Worm (Caenorhabditis elegans) whole organism, L4/young adult: Measurements from ENCODE around the gene str-240.

Experiments used
- W03F9.2 ChIP-seq: fragments of 150-350 bp; optimal IDR thresholded peaks from 2 replicates; lab custom pipeline; 2014; ENCODE audit warnings: missing biosample characterization, missing genetic modification characterization
- dao-5 ChIP-seq: sonication (generic microtip); optimal IDR thresholded peaks from 2 replicates; lab custom pipeline; 2016; ENCODE audit warnings: missing genotype, missing genetic modification characterization, moderate library complexity, missing compliant biosample characterization
- him-1 ChIP-seq: sonication (generic microtip); optimal IDR thresholded peaks from 2 replicates; lab custom pipeline; 2016; ENCODE audit warnings: missing genotype, missing genetic modification reagents, missing genetic modification characterization, missing compliant biosample characterization

DNA sequence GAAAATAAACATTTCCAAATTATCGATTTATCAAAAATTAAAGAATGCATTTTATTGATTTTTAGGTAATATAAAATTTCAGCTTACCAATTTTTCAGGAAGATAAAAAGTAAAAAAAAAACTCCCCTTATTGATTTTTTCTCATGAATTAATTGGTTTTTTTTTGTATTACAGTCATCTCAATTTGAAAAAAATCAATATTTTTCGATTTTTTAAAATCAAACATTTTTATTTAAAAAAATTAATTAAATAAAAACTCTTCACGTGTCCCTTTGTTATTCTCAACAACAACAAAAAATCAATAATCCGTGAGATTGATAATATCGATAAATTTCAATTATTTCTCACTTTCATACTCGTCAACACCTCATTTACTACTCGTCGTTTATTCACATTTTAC lies 26.4 kb downstream of the str-240 start, which contains the start of gene C38C3.3:
- no peak for TF ChIP-seq him-1 (tag; lab: Kevin White, UChicago)
- no peak for TF ChIP-seq dao-5 (tag; lab: Kevin White, UChicago)
- TF ChIP-seq W03F9.2 (tag; lab: Kevin White, UChicago), result no peak
